Worm (Caenorhabditis elegans) whole organism, L2 larva: Measurements from ENCODE around the gene C15B12.1.

ENCODE experiments used
- C34F6.9 ChIP-seq: fragments of 150-350 bp; optimal IDR thresholded peaks from 2 replicates; lab custom pipeline; 2014; ENCODE audit warnings: missing biosample characterization, missing genetic modification characterization
- F13H6.1 ChIP-seq: sonication (generic microtip); optimal IDR thresholded peaks from 2 replicates; lab custom pipeline; 2016; ENCODE audit warnings: missing genetic modification characterization, missing compliant biosample characterization
- Y55F3AM.14 ChIP-seq: fragments of 200-800 bp; sonication (Bioruptor generic); optimal IDR thresholded peaks from 2 replicates; lab custom pipeline; 2018; ENCODE audit warnings: mild to moderate bottlenecking, missing genetic modification characterization, missing compliant biosample characterization
- ZK546.5 ChIP-seq: sonication (generic microtip); optimal IDR thresholded peaks from 2 replicates; lab custom pipeline; 2017; ENCODE audit warnings: missing biosample characterization, missing genetic modification characterization
- aly-2 ChIP-seq: fragments of 150-350 bp; optimal IDR thresholded peaks from 2 replicates; lab custom pipeline; 2014; ENCODE audit warnings: missing biosample characterization, missing genetic modification characterization
- ama-1 ChIP-seq: fragments of 150-350 bp; optimal IDR thresholded peaks from 2 replicates; lab custom pipeline; 2018; ENCODE audit warnings: inconsistent platforms
- blmp-1 ChIP-seq: sonication (generic microtip); optimal IDR thresholded peaks from 2 replicates; lab custom pipeline; 2017; ENCODE audit warnings: missing genetic modification characterization, mild to moderate bottlenecking, missing compliant biosample characterization, antibody characterized with exemption, moderate library complexity; ENCODE audit not compliant: insufficient read depth
- ceh-16 ChIP-seq: fragments of 150-350 bp; optimal IDR thresholded peaks from 2 replicates; lab custom pipeline; 2014; ENCODE audit warnings: missing biosample characterization, missing genetic modification characterization
- ceh-82 ChIP-seq: fragments of 150-350 bp; optimal IDR thresholded peaks from 2 replicates; lab custom pipeline; 2014; ENCODE audit warnings: missing biosample characterization, missing genetic modification characterization
- crh-2 ChIP-seq: sonication (generic microtip); optimal IDR thresholded peaks from 2 replicates; lab custom pipeline; 2017; ENCODE audit warnings: missing biosample characterization, missing genetic modification characterization
- dmd-4 ChIP-seq: sonication (generic microtip); optimal IDR thresholded peaks from 2 replicates; lab custom pipeline; 2017; ENCODE audit warnings: missing biosample characterization, missing genetic modification characterization
- egl-27 ChIP-seq: sonication (generic microtip); optimal IDR thresholded peaks from 3 replicates; lab custom pipeline; 2017; ENCODE audit warnings: missing biosample characterization, missing genetic modification reagents, missing genetic modification characterization
- elt-1 ChIP-seq: fragments of 150-350 bp; optimal IDR thresholded peaks from 2 replicates; lab custom pipeline; 2014; ENCODE audit warnings: missing biosample characterization, missing genetic modification characterization
- elt-3 ChIP-seq: sonication (generic microtip); optimal IDR thresholded peaks from 2 replicates; lab custom pipeline; 2017; ENCODE audit warnings: missing biosample characterization, missing genetic modification characterization
- fos-1 ChIP-seq: fragments of 150-350 bp; optimal IDR thresholded peaks from 2 replicates; lab custom pipeline; 2014; ENCODE audit warnings: missing biosample characterization, missing genetic modification characterization
- gmeb-1 ChIP-seq: fragments of 150-350 bp; optimal IDR thresholded peaks from 2 replicates; lab custom pipeline; 2014; ENCODE audit warnings: missing biosample characterization, missing genetic modification characterization
- lin-13 ChIP-seq: fragments of 150-350 bp; optimal IDR thresholded peaks from 2 replicates; lab custom pipeline; 2014; ENCODE audit warnings: missing biosample characterization, missing genetic modification reagents, missing genetic modification characterization
- lin-39 ChIP-seq: fragments of 150-350 bp; optimal IDR thresholded peaks from 2 replicates; lab custom pipeline; 2014; ENCODE audit warnings: missing biosample characterization, missing genetic modification reagents, missing genetic modification characterization
- mab-5 ChIP-seq: fragments of 150-350 bp; optimal IDR thresholded peaks from 2 replicates; lab custom pipeline; 2014; ENCODE audit warnings: missing biosample characterization, missing genetic modification characterization
- mbf-1 ChIP-seq: sonication (generic microtip); optimal IDR thresholded peaks from 2 replicates; lab custom pipeline; 2017; ENCODE audit warnings: missing biosample characterization, missing genetic modification characterization
- mdl-1 ChIP-seq, 2 experiments: fragments of 150-350 bp in 1 of 2; sonication (generic microtip) in 1 of 2; optimal IDR thresholded peaks; 2 replicates each; lab custom pipeline; 2017; ENCODE audit warnings: missing biosample characterization in 2 of 2, missing genetic modification characterization in 2 of 2
- nhr-10 ChIP-seq: sonication (generic microtip); optimal IDR thresholded peaks from 2 replicates; lab custom pipeline; 2017; ENCODE audit warnings: missing biosample characterization, missing genetic modification characterization
- nhr-11 ChIP-seq: fragments of 150-350 bp; optimal IDR thresholded peaks from 2 replicates; lab custom pipeline; 2014; ENCODE audit warnings: missing biosample characterization, missing genetic modification characterization
- nhr-12 ChIP-seq: fragments of 150-350 bp; optimal IDR thresholded peaks from 2 replicates; lab custom pipeline; 2014; ENCODE audit warnings: missing biosample characterization, missing genetic modification characterization
- nhr-129 ChIP-seq: fragments of 150-350 bp; optimal IDR thresholded peaks from 2 replicates; lab custom pipeline; 2014; ENCODE audit warnings: missing biosample characterization, missing genetic modification characterization
- nhr-21 ChIP-seq: fragments of 150-350 bp; optimal IDR thresholded peaks from 2 replicates; lab custom pipeline; 2014; ENCODE audit warnings: missing biosample characterization, missing genetic modification characterization
- nhr-23 ChIP-seq: fragments of 150-350 bp; optimal IDR thresholded peaks from 2 replicates; lab custom pipeline; 2014; ENCODE audit warnings: missing biosample characterization, missing genetic modification reagents, missing genetic modification characterization
- nhr-237 ChIP-seq: fragments of 150-350 bp; optimal IDR thresholded peaks from 2 replicates; lab custom pipeline; 2014; ENCODE audit warnings: missing biosample characterization, missing genetic modification characterization
- nhr-6 ChIP-seq: fragments of 150-350 bp; optimal IDR thresholded peaks from 2 replicates; lab custom pipeline; 2014; ENCODE audit warnings: missing biosample characterization, missing genetic modification characterization
- nhr-77 ChIP-seq: fragments of 150-350 bp; optimal IDR thresholded peaks from 2 replicates; lab custom pipeline; 2014; ENCODE audit warnings: missing biosample characterization, missing genetic modification characterization
- peb-1 ChIP-seq: fragments of 150-350 bp; optimal IDR thresholded peaks from 2 replicates; lab custom pipeline; 2014; ENCODE audit warnings: missing biosample characterization, missing genetic modification characterization
- sem-4 ChIP-seq: fragments of 150-350 bp; optimal IDR thresholded peaks from 2 replicates; lab custom pipeline; 2014; ENCODE audit warnings: missing biosample characterization, missing genetic modification reagents, missing genetic modification characterization
- skn-1 ChIP-seq: sonication (generic microtip); optimal IDR thresholded peaks from 2 replicates; lab custom pipeline; 2017; ENCODE audit warnings: missing biosample characterization, missing genetic modification characterization
- sma-3 ChIP-seq: sonication (generic microtip); optimal IDR thresholded peaks from 2 replicates; lab custom pipeline; 2016; ENCODE audit warnings: missing genetic modification reagents, missing genetic modification characterization, missing compliant biosample characterization
- sma-9 ChIP-seq, 2 experiments: fragments of 150-350 bp in 1 of 2; sonication (generic microtip) in 1 of 2; optimal IDR thresholded peaks; 2 replicates each; lab custom pipeline; 2014 to 2016; ENCODE audit warnings: missing genetic modification characterization in 2 of 2, mild to moderate bottlenecking in 1 of 2, missing biosample characterization in 1 of 2, missing compliant biosample characterization in 1 of 2, missing genetic modification reagents in 1 of 2, moderate library complexity in 1 of 2
- snpc-4 ChIP-seq: fragments of 150-350 bp; optimal IDR thresholded peaks from 2 replicates; lab custom pipeline; 2014; ENCODE audit warnings: missing biosample characterization, missing genetic modification characterization
- unc-39 ChIP-seq: fragments of 150-350 bp; optimal IDR thresholded peaks from 2 replicates; lab custom pipeline; 2014; ENCODE audit warnings: missing biosample characterization, missing genetic modification characterization
- unc-55 ChIP-seq: fragments of 150-350 bp; sonication (generic microtip); optimal IDR thresholded peaks from 3 replicates; lab custom pipeline; 2014; ENCODE audit warnings: missing biosample characterization, missing genetic modification reagents, missing genetic modification characterization
- unc-62 ChIP-seq: fragments of 150-350 bp; optimal IDR thresholded peaks from 2 replicates; lab custom pipeline; 2014; ENCODE audit warnings: missing biosample characterization, missing genetic modification reagents, missing genetic modification characterization
- zag-1 ChIP-seq: fragments of 150-350 bp; optimal IDR thresholded peaks from 2 replicates; lab custom pipeline; 2014; ENCODE audit warnings: missing biosample characterization, missing genetic modification characterization
- ztf-1 ChIP-seq: fragments of 200-800 bp; sonication (Bioruptor generic); conservative IDR thresholded peaks from 2 replicates; pipeline ENCODE4 v1.3.6; 2022; ENCODE audit warnings: missing genetic modification characterization, missing compliant biosample characterization
- ztf-11 ChIP-seq: sonication (generic microtip); optimal IDR thresholded peaks from 2 replicates; lab custom pipeline; 2017; ENCODE audit warnings: missing biosample characterization, missing genetic modification characterization
- ztf-4 ChIP-seq: fragments of 150-350 bp; optimal IDR thresholded peaks from 2 replicates; lab custom pipeline; 2014; ENCODE audit warnings: missing biosample characterization, missing genetic modification characterization

Gene C15B12.1

ce11 chrX:6440464-6440863 is 36.1 kb upstream of the C15B12.1 start, which contains the start of gene K10C2.14:
Gene K10C2.14, minus strand, starts transcription at chrX:6440564.
- no peak for TF ChIP-seq ama-1 (lab: Kevin White, UChicago)
- no peak for TF ChIP-seq nhr-11 (tag; lab: Kevin White, UChicago)
- no peak for TF ChIP-seq sma-3
- no peak for TF ChIP-seq nhr-21
- TF ChIP-seq crh-2 (tag; lab: Kevin White, UChicago): no peak
- no peak for TF ChIP-seq sem-4
- TF ChIP-seq ceh-16 (tag; lab: Kevin White, UChicago): no peak
- TF ChIP-seq unc-55 (GFP tag; lab: Kevin White, UChicago): no peak
- TF ChIP-seq sma-9 (GFP tag; optimal IDR thresholded peaks at IDR 0.05; lab: Kevin White, UChicago): no peak
- TF ChIP-seq sma-9 (tag; optimal IDR thresholded peaks at IDR 0.05; lab: Kevin White, UChicago): no peak
- no peak for TF ChIP-seq C34F6.9
- no peak for TF ChIP-seq aly-2 (tag; lab: Kevin White, UChicago)
- TF ChIP-seq lin-13 (GFP tag; lab: Kevin White, UChicago): no peak

ce11 chrX:6443373-6443772 is 33.2 kb upstream of the C15B12.1 start, which contains the start of gene K10C2.7:
Gene K10C2.7, minus strand, starts transcription at chrX:6443473.
- TF ChIP-seq sma-9 (GFP tag; optimal IDR thresholded peaks at IDR 0.05; lab: Kevin White, UChicago) (no peak), sma-9 (tag; optimal IDR thresholded peaks at IDR 0.05; lab: Kevin White, UChicago) (no peak), fos-1 (tag; lab: Kevin White, UChicago) (no peak), egl-27 (tag; lab: Kevin White, UChicago) (no peak), nhr-10 (no peak), lin-13 (GFP tag; lab: Kevin White, UChicago) (no peak), mab-5 (tag; lab: Kevin White, UChicago) (no peak), ceh-82 (tag; lab: Kevin White, UChicago) (no peak), gmeb-1 (tag; lab: Kevin White, UChicago) (no peak), mbf-1 (no peak), unc-62 (GFP tag; lab: Kevin White, UChicago) (no peak), elt-3 (no peak), ama-1 (lab: Kevin White, UChicago) (no peak), unc-55 (GFP tag; lab: Kevin White, UChicago) (no peak)
- TF ChIP-seq, all 48 proteins: peak for 0

DNA sequence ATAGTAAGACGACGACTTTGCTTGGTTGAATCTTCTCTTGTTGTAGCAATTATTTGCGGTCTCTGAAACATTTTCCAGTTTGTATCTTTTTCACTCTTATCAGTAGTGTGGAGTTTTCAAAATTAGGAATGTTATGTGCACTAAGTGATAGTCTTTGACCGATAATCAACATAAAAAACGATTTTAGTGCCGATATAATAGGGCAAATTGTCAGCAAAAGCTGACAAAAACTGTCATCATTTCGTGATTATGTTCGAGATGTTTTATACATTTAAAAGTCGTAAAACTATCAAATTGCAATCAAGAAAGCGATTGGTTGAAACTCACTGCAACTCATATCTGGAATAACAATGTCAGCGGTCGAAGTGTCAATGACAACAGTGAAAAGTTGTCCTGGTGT is 31.4 kb upstream of the C15B12.1 start:
- TF ChIP-seq fos-1 (tag; lab: Kevin White, UChicago): peak; percentile 46
- peak; percentile 97 for TF ChIP-seq skn-1 (tag; lab: Kevin White, UChicago)
- no peak for TF ChIP-seq unc-62 (GFP tag; lab: Kevin White, UChicago)

ce11 chrX:6446564-6446963 is 30.0 kb upstream of the C15B12.1 start, which contains the start of gene asp-14:
Gene asp-14, minus strand, starts transcription at chrX:6446664.
- TF ChIP-seq nhr-12 (tag; lab: Kevin White, UChicago): no peak
- peak; percentile 2 for TF ChIP-seq fos-1 (tag; lab: Kevin White, UChicago)

DNA sequence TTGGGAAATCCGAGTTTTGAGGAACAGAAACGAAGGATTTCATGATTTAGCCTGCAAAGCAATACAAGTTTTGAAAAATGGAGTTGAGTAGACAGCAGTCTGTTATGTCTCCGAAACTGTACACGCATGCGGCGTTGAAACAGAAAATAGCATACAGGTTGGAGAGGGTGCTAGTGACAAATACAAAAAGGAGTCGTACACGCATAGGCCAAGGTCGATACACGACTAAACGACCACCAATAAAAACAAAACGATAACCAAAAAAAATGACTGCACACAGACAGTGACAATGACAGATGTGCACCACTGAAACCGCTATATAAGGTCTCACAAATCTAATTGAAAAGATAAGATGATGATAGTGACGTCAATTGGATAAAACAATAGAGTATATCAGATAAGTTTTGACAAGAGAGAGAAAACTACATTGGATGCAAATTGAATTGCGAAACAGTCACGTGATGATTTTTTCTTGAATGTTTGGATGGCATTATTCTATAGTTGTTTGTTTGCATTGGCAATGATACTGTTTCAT is 27.7 kb upstream of the C15B12.1 start, which contains the start of gene fah-1:
TSS of gene fah-1 (minus strand) at position 51 of the 535 bp plus-strand sequence.
- no peak for TF ChIP-seq nhr-237
- TF ChIP-seq nhr-129 (tag; lab: Kevin White, UChicago): peak; percentile 60
- peak; percentile 32 for TF ChIP-seq F13H6.1
- TF ChIP-seq Y55F3AM.14: peak; percentile 54
- no peak for TF ChIP-seq peb-1 (tag; lab: Kevin White, UChicago)
- peak; percentile 86 for TF ChIP-seq sma-9 (GFP tag; optimal IDR thresholded peaks at IDR 0.05; lab: Kevin White, UChicago)
- TF ChIP-seq sma-9 (tag; optimal IDR thresholded peaks at IDR 0.05; lab: Kevin White, UChicago): no peak
- peak; percentile 38 for TF ChIP-seq ztf-4 (tag; lab: Kevin White, UChicago)
- no peak for TF ChIP-seq ceh-82 (tag; lab: Kevin White, UChicago)
- no peak for TF ChIP-seq nhr-77 (tag; lab: Kevin White, UChicago)
- TF ChIP-seq lin-39 (tag; lab: Kevin White, UChicago): no peak
- no peak for TF ChIP-seq mbf-1
- peak; percentile 89 for TF ChIP-seq sma-3
- TF ChIP-seq ceh-16 (tag; lab: Kevin White, UChicago): no peak
- TF ChIP-seq nhr-6: peak; percentile 33
- no peak for TF ChIP-seq nhr-23 (tag; lab: Kevin White, UChicago)
- TF ChIP-seq ZK546.5 (tag; lab: Kevin White, UChicago): no peak
- no peak for TF ChIP-seq zag-1 (tag; lab: Kevin White, UChicago)
- no peak for TF ChIP-seq dmd-4
- no peak for TF ChIP-seq nhr-12 (tag; lab: Kevin White, UChicago)
- no peak for TF ChIP-seq lin-13 (GFP tag; lab: Kevin White, UChicago)
- no peak for TF ChIP-seq ztf-11
- TF ChIP-seq unc-39 (tag; lab: Kevin White, UChicago): no peak
- no peak for TF ChIP-seq elt-1
- peak; percentile 43 for TF ChIP-seq fos-1 (tag; lab: Kevin White, UChicago)
- TF ChIP-seq ztf-1 (GFP tag; lab: Robert Waterston, UW): no peak
- TF ChIP-seq blmp-1 (tag; lab: Kevin White, UChicago): peak; percentile 34
- peak; percentile 56 for TF ChIP-seq egl-27 (tag; lab: Kevin White, UChicago)
- peak in 1 of 2 experiments; percentile 33 for TF ChIP-seq mdl-1 (tag; optimal IDR thresholded peaks at IDR 0.05; lab: Kevin White, UChicago)
- TF ChIP-seq crh-2 (tag; lab: Kevin White, UChicago): peak; percentile 51
- TF ChIP-seq nhr-21: peak; percentile 58
- no peak for TF ChIP-seq snpc-4 (tag; lab: Kevin White, UChicago)
